Fruit fly (Drosophila melanogaster) whole organism, embryonic: ENCODE results near the gene CG9328.

Experiments used
- Aef1 ChIP-seq: fragments of 200-800 bp; sonication (Bioruptor generic); IDR thresholded peaks from 3 replicates; pipeline ENCODE4 v1.3.6; 2022; ENCODE audit warnings: missing biosample characterization, missing genetic modification characterization
- BEAF-32 ChIP-seq: fragments of 200-800 bp; sonication (Bioruptor generic); optimal IDR thresholded peaks from 3 replicates; lab custom pipeline; 2017; ENCODE audit warnings: missing biosample characterization, missing genetic modification characterization, mild to moderate bottlenecking, moderate library complexity, missing genetic modification reagents
- CG12104 ChIP-seq: fragments of 200-800 bp; sonication (Bioruptor generic); optimal IDR thresholded peaks from 3 replicates; lab custom pipeline; 2016; ENCODE audit warnings: missing biosample characterization, missing genetic modification characterization
- CG14050 ChIP-seq: fragments of 200-800 bp; sonication (Bioruptor generic); IDR thresholded peaks from 3 replicates; pipeline ENCODE4 v1.3.6; 2022; ENCODE audit warnings: missing biosample characterization, missing genetic modification characterization
- CG15073 ChIP-seq: fragments of 200-800 bp; sonication (Bioruptor generic); optimal IDR thresholded peaks from 2 replicates; lab custom pipeline; 2016; ENCODE audit warnings: missing biosample characterization, missing genetic modification characterization
- CG17568 ChIP-seq: fragments of 200-800 bp; sonication (Bioruptor generic); optimal IDR thresholded peaks from 2 replicates; lab custom pipeline; 2018; ENCODE audit warnings: missing biosample characterization, mild to moderate bottlenecking, missing genetic modification characterization, moderate library complexity
- CG18599 ChIP-seq: fragments of 200-800 bp; sonication (Bioruptor generic); optimal IDR thresholded peaks from 3 replicates; lab custom pipeline; 2017; ENCODE audit warnings: missing biosample characterization, missing genetic modification characterization, mild to moderate bottlenecking, moderate library complexity, missing genetic modification reagents
- CG2678 ChIP-seq: fragments of 200-800 bp; sonication (Bioruptor generic); optimal IDR thresholded peaks from 3 replicates; lab custom pipeline; 2019; ENCODE audit warnings: missing biosample characterization, mild to moderate bottlenecking, missing genetic modification characterization, moderate library complexity
- CG4328 ChIP-seq: fragments of 200-800 bp; sonication (Bioruptor generic); optimal IDR thresholded peaks from 3 replicates; lab custom pipeline; 2017; ENCODE audit warnings: missing biosample characterization, missing genetic modification reagents, missing genetic modification characterization
- CG7963 ChIP-seq: fragments of 200-800 bp; sonication (Bioruptor generic); IDR thresholded peaks from 3 replicates; pipeline ENCODE4 v1.3.6; 2022; ENCODE audit warnings: missing biosample characterization, missing genetic modification characterization; ENCODE audit not compliant: partially characterized antibody
- CG8924 ChIP-seq: fragments of 200-800 bp; optimal IDR thresholded peaks from 3 replicates; lab custom pipeline; 2019; ENCODE audit warnings: missing biosample characterization, mild to moderate bottlenecking, missing genetic modification characterization, moderate library complexity
- Camta ChIP-seq: fragments of 200-800 bp; sonication (Bioruptor generic); optimal IDR thresholded peaks from 2 replicates; lab custom pipeline; 2016; ENCODE audit warnings: missing biosample characterization, missing genetic modification characterization
- Dbx ChIP-seq: fragments of 200-800 bp; sonication (Bioruptor generic); IDR thresholded peaks from 3 replicates; pipeline ENCODE4 v1.3.6; 2022; ENCODE audit warnings: missing biosample characterization, missing genetic modification characterization
- HLH3B ChIP-seq: fragments of 200-800 bp; sonication (Bioruptor generic); IDR thresholded peaks from 2 replicates; pipeline ENCODE4 v1.3.6; 2022; ENCODE audit warnings: missing biosample characterization, missing genetic modification characterization
- Hr78 ChIP-seq, 2 experiments: fragments of 200-800 bp in 1 of 2; fragments of >200 bp in 1 of 2; sonication (Bioruptor generic) in 1 of 2; optimal IDR thresholded peaks; 2 replicates each; lab custom pipeline; 2017 to 2019; ENCODE audit warnings: missing biosample characterization in 2 of 2, missing genetic modification characterization in 2 of 2, mild to moderate bottlenecking in 1 of 2, moderate library complexity in 1 of 2
- Neu2 ChIP-seq: fragments of 200-800 bp; sonication (Bioruptor generic); optimal IDR thresholded peaks from 3 replicates; lab custom pipeline; 2016; ENCODE audit warnings: missing biosample characterization, missing genetic modification characterization, borderline replicate concordance
- Oaz ChIP-seq: fragments of 200-800 bp; sonication (Bioruptor generic); IDR thresholded peaks from 2 replicates; pipeline ENCODE4 v1.3.6; 2022; ENCODE audit warnings: missing biosample characterization, missing genetic modification characterization
- az2 ChIP-seq: fragments of 200-800 bp; sonication (Bioruptor generic); optimal IDR thresholded peaks from 3 replicates; lab custom pipeline; 2016; ENCODE audit warnings: missing biosample characterization, missing genetic modification characterization
- bsh ChIP-seq, 2 experiments: fragments of 200-800 bp; sonication (Bioruptor generic); optimal IDR thresholded peaks; 2 replicates each; lab custom pipeline; 2017 to 2018; ENCODE audit warnings: mild to moderate bottlenecking in 2 of 2, missing biosample characterization in 2 of 2, missing genetic modification characterization in 2 of 2, moderate library complexity in 1 of 2
- cato ChIP-seq: fragments of 200-800 bp; sonication (Bioruptor generic); optimal IDR thresholded peaks from 2 replicates; lab custom pipeline; 2016; ENCODE audit warnings: missing biosample characterization, missing genetic modification characterization, borderline replicate concordance
- caup ChIP-seq: fragments of 200-800 bp; sonication (Bioruptor generic); optimal IDR thresholded peaks from 3 replicates; lab custom pipeline; 2017; ENCODE audit warnings: missing biosample characterization, mild to moderate bottlenecking, missing genetic modification characterization, moderate library complexity; ENCODE audit not compliant: severe bottlenecking
- corto ChIP-seq: fragments of 200-800 bp; sonication (Bioruptor generic); optimal IDR thresholded peaks from 2 replicates; lab custom pipeline; 2016; ENCODE audit warnings: missing biosample characterization, mild to moderate bottlenecking, missing genetic modification characterization, moderate library complexity
- dati ChIP-seq: fragments of 200-800 bp; sonication (Bioruptor generic); IDR thresholded peaks from 2 replicates; pipeline ENCODE4 v1.3.6; 2022; ENCODE audit warnings: missing biosample characterization, missing genetic modification characterization
- dimm ChIP-seq: fragments of 200-800 bp; sonication (Bioruptor generic); IDR thresholded peaks from 2 replicates; pipeline ENCODE4 v1.3.6; 2022; ENCODE audit warnings: missing biosample characterization, missing genetic modification characterization
- dpn ChIP-seq, 2 experiments: fragments of 200-800 bp; sonication (Bioruptor generic); optimal IDR thresholded peaks; 3 replicates each; lab custom pipeline; 2016; ENCODE audit warnings: missing biosample characterization in 2 of 2, missing genetic modification characterization in 2 of 2
- fd102C ChIP-seq: fragments of 200-800 bp; sonication (Bioruptor generic); optimal IDR thresholded peaks from 2 replicates; lab custom pipeline; 2018; ENCODE audit warnings: missing biosample characterization, mild to moderate bottlenecking, missing genetic modification characterization, moderate library complexity
- grau ChIP-seq: fragments of 200-800 bp; optimal IDR thresholded peaks from 3 replicates; lab custom pipeline; 2019; ENCODE audit warnings: missing biosample characterization, mild to moderate bottlenecking, missing genetic modification characterization, moderate library complexity
- grn ChIP-seq: fragments of 200-800 bp; sonication (Bioruptor generic); optimal IDR thresholded peaks from 3 replicates; lab custom pipeline; 2017; ENCODE audit warnings: missing biosample characterization, missing genetic modification characterization
- gro ChIP-seq: fragments of 200-800 bp; sonication (Bioruptor generic); optimal IDR thresholded peaks from 2 replicates; lab custom pipeline; 2016; ENCODE audit warnings: missing biosample characterization, missing genetic modification characterization
- gt ChIP-seq: fragments of 200-800 bp; sonication (Bioruptor generic); IDR thresholded peaks from 2 replicates; pipeline ENCODE4 v1.3.6; 2022; ENCODE audit warnings: missing biosample characterization, missing genetic modification characterization
- h ChIP-seq: fragments of >200 bp; optimal IDR thresholded peaks from 2 replicates; lab custom pipeline; 2017
- hb ChIP-seq: fragments of 200-800 bp; sonication (Bioruptor generic); IDR thresholded peaks from 3 replicates; pipeline ENCODE4 v1.3.6; 2022; ENCODE audit warnings: missing biosample characterization, missing genetic modification characterization; ENCODE audit not compliant: partially characterized antibody
- mld ChIP-seq: fragments of 200-800 bp; sonication (Bioruptor generic); IDR thresholded peaks from 3 replicates; pipeline ENCODE4 v1.3.6; 2022; ENCODE audit warnings: missing biosample characterization, missing genetic modification characterization; ENCODE audit not compliant: partially characterized antibody
- pnt ChIP-seq: fragments of 200-800 bp; sonication (Bioruptor generic); optimal IDR thresholded peaks from 3 replicates; lab custom pipeline; 2016; ENCODE audit warnings: missing biosample characterization, missing genetic modification characterization
- prd ChIP-seq, 3 experiments: fragments of >200 bp in 2 of 3; fragments of 200-800 bp in 1 of 3; sonication (Bioruptor generic) in 1 of 3; optimal IDR thresholded peaks in 2 of 3; IDR thresholded peaks in 1 of 3; 2 replicates in 2 of 3; 3 replicates in 1 of 3; pipeline versions ENCODE4 v1.3.6 to Lab custom; 2017 to 2022; ENCODE audit warnings: missing biosample characterization in 1 of 3, missing genetic modification characterization in 1 of 3
- pzg ChIP-seq: fragments of 200-800 bp; sonication (Bioruptor generic); optimal IDR thresholded peaks from 3 replicates; lab custom pipeline; 2018; ENCODE audit warnings: missing biosample characterization, mild to moderate bottlenecking, missing genetic modification characterization, moderate library complexity
- run ChIP-seq: fragments of 200-800 bp; sonication (Bioruptor generic); optimal IDR thresholded peaks from 3 replicates; lab custom pipeline; 2018; ENCODE audit warnings: missing biosample characterization, mild to moderate bottlenecking, missing genetic modification characterization
- seq ChIP-seq: fragments of 200-800 bp; sonication (Bioruptor generic); IDR thresholded peaks from 2 replicates; pipeline ENCODE4 v1.3.6; 2022; ENCODE audit warnings: missing biosample characterization, missing genetic modification characterization
- slou ChIP-seq: fragments of 200-800 bp; sonication (Bioruptor generic); optimal IDR thresholded peaks from 3 replicates; lab custom pipeline; 2016; ENCODE audit warnings: missing biosample characterization, missing genetic modification characterization
- sr ChIP-seq: fragments of 200-800 bp; sonication (Bioruptor generic); IDR thresholded peaks from 3 replicates; pipeline ENCODE4 v1.3.6; 2022; ENCODE audit warnings: missing biosample characterization, missing genetic modification characterization
- stc ChIP-seq: fragments of 200-800 bp; sonication (Bioruptor generic); IDR thresholded peaks from 2 replicates; pipeline ENCODE4 v1.3.6; 2022; ENCODE audit warnings: missing biosample characterization, missing genetic modification characterization
- sug ChIP-seq: fragments of 200-800 bp; optimal IDR thresholded peaks from 2 replicates; lab custom pipeline; 2019; ENCODE audit warnings: missing biosample characterization, mild to moderate bottlenecking, missing genetic modification characterization, moderate library complexity
- tin ChIP-seq: fragments of 200-800 bp; sonication (Bioruptor generic); optimal IDR thresholded peaks from 3 replicates; lab custom pipeline; 2016; ENCODE audit warnings: missing biosample characterization, missing genetic modification characterization
- tio ChIP-seq: fragments of 200-800 bp; sonication (Bioruptor generic); optimal IDR thresholded peaks from 2 replicates; lab custom pipeline; 2017; ENCODE audit warnings: missing biosample characterization, missing genetic modification characterization, inconsistent platforms
- tna ChIP-seq: fragments of 200-800 bp; sonication (Bioruptor generic); IDR thresholded peaks from 2 replicates; pipeline ENCODE4 v1.3.6; 2022; ENCODE audit warnings: missing biosample characterization, missing genetic modification characterization; ENCODE audit not compliant: partially characterized antibody
- toy ChIP-seq: fragments of 200-800 bp; sonication (Bioruptor generic); IDR thresholded peaks from 2 replicates; pipeline ENCODE4 v1.3.6; 2022; ENCODE audit warnings: missing biosample characterization, missing genetic modification characterization
- ttk ChIP-seq: fragments of 200-800 bp; sonication (Bioruptor generic); IDR thresholded peaks from 2 replicates; pipeline ENCODE4 v2.1.2; 2022; ENCODE audit warnings: missing biosample characterization, missing genetic modification characterization
- twi ChIP-seq: fragments of 200-800 bp; optimal IDR thresholded peaks from 2 replicates; lab custom pipeline; 2019; ENCODE audit warnings: missing biosample characterization, mild to moderate bottlenecking, missing genetic modification characterization, moderate library complexity
- vnd ChIP-seq: fragments of 200-800 bp; sonication (Bioruptor generic); IDR thresholded peaks from 3 replicates; pipeline ENCODE4 v1.3.6; 2022; ENCODE audit warnings: missing biosample characterization, missing genetic modification characterization; ENCODE audit not compliant: partially characterized antibody

CG9328 gene

DNA sequence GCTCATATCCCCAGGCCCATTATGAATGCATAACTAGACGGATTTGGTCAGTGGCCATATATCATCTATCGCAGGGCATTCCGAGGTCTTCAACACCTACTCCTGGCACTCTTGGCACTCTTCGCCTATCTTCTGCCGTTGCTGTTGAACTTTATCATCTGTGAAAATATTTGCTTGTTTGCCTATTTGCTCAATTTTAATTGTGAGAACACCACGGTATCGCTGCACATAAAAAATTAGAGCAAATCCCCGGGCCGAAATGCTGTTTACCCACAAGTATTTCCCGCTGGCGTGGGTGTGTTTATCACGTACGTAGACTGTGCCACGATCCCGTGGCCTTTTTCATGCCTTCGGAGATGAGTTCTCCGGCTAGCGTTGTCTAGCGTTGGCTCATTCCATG, 16.7 kb upstream of the CG9328 start (continued):
- TF ChIP-seq Oaz (GFP tag; lab: Robert Waterston, UW) (no peak), pzg (GFP tag; lab: Kevin White, UChicago) (no peak), mld (GFP tag; lab: Robert Waterston, UW) (no peak), stc (GFP tag; lab: Robert Waterston, UW) (peak; percentile 10; the same call in 1 of the 2 replicates), az2 (GFP tag; lab: Kevin White, UChicago) (peak; percentile 16), sr (GFP tag; lab: Robert Waterston, UW) (0 out of 3 replicates have a peak, but pooled peaks have one; percentile 28), slou (GFP tag; lab: Kevin White, UChicago) (no peak), seq (0 out of 2 replicates have a peak, but pooled peaks have one; percentile 33), cato (GFP tag; lab: Kevin White, UChicago) (no peak), caup (GFP tag; lab: Kevin White, UChicago) (peak; percentile 73), tin (GFP tag; lab: Kevin White, UChicago) (no peak), dimm (GFP tag; lab: Robert Waterston, UW) (no peak), CG14050 (no peak), CG7963 (GFP tag; lab: Robert Waterston, UW) (no peak), CG4328 (GFP tag; lab: Kevin White, UChicago) (peak; percentile 44), CG12104 (GFP tag; lab: Kevin White, UChicago) (peak; percentile 73), CG17568 (GFP tag; lab: Kevin White, UChicago) (peak; percentile 79), CG2678 (tag; lab: Kevin White, UChicago) (peak; percentile 79), CG8924 (tag; lab: Kevin White, UChicago) (peak; percentile 70), corto (GFP tag; lab: Kevin White, UChicago) (no peak), Camta (GFP tag; lab: Kevin White, UChicago) (peak; percentile 30), tna (GFP tag; lab: Robert Waterston, UW) (no peak), gt (GFP tag; lab: Robert Waterston, UW) (no peak; the same call in 1 of the 2 replicates), Hr78 (GFP tag; optimal IDR thresholded peaks at IDR 0.05; lab: Kevin White, UChicago) (no peak), HLH3B (peak; percentile 44; the same call in 1 of the 2 replicates), Neu2 (GFP tag; lab: Kevin White, UChicago) (no peak), tio (GFP tag; lab: Kevin White, UChicago) (no peak), prd (optimal IDR thresholded peaks at IDR 0.05; lab: Kevin White, UChicago) (no peak), prd (GFP tag; IDR thresholded peaks at IDR 0.05; lab: Robert Waterston, UW) (peak; percentile 66), dpn (GFP tag; optimal IDR thresholded peaks at IDR 0.05; lab: Kevin White, UChicago) (peak; percentile 7 to 46), toy (GFP tag; lab: Robert Waterston, UW) (no peak), CG15073 (GFP tag; lab: Kevin White, UChicago) (no peak), Aef1 (GFP tag; lab: Robert Waterston, UW) (no peak), twi (peak; percentile 65), BEAF-32 (GFP tag; lab: Kevin White, UChicago) (no peak), sug (tag; lab: Kevin White, UChicago) (peak; percentile 28), bsh (GFP tag; optimal IDR thresholded peaks at IDR 0.05; lab: Kevin White, UChicago) (peak in 1 of 2 experiments; percentile 66), vnd (no peak), Dbx (peak; percentile 11; the same call in 1 of the 3 replicates), pnt (GFP tag; lab: Kevin White, UChicago) (peak; percentile 51), ttk (GFP tag; lab: Robert Waterston, UW) (0 out of 2 replicates have a peak, but pooled peaks have one; percentile 17), dati (0 out of 2 replicates have a peak, but pooled peaks have one; percentile 48), h (lab: Kevin White, UChicago) (no peak), grn (GFP tag; lab: Kevin White, UChicago) (peak; percentile 49), gro (GFP tag; lab: Kevin White, UChicago) (peak; percentile 11), run (peak; percentile 11), hb (no peak), CG18599 (GFP tag; lab: Kevin White, UChicago) (peak; percentile 87), fd102C (GFP tag; lab: Kevin White, UChicago) (peak; percentile 95), grau (tag; lab: Kevin White, UChicago) (peak; percentile 39)
